Worm (Caenorhabditis elegans) whole organism, L4 larva: ENCODE data around the gene srxa-6.
A peak's percentile ranks its signal among the peaks of the same experiment; 100 is the strongest.

Experiments used
- D1046.2 ChIP-seq: fragments of 200-800 bp; sonication (Bioruptor generic); IDR thresholded peaks from 2 replicates; pipeline ENCODE4 v1.3.6; 2022; ENCODE audit warnings: missing genetic modification characterization, missing compliant biosample characterization
- F37D6.2 ChIP-seq: sonication (generic microtip); optimal IDR thresholded peaks from 2 replicates; lab custom pipeline; 2016; ENCODE audit warnings: mild to moderate bottlenecking, missing genetic modification characterization, missing compliant biosample characterization
- R02D3.7 ChIP-seq: fragments of 150-350 bp; sonication (generic microtip); optimal IDR thresholded peaks from 3 replicates; lab custom pipeline; 2014; ENCODE audit warnings: missing biosample characterization, missing genetic modification characterization
- T20F7.1 ChIP-seq: fragments of 200-800 bp; sonication (Bioruptor generic); optimal IDR thresholded peaks from 2 replicates; lab custom pipeline; 2018; ENCODE audit warnings: mild to moderate bottlenecking, missing genetic modification characterization, missing compliant biosample characterization
- T26A8.4 ChIP-seq: fragments of 200-800 bp; sonication (Bioruptor generic); IDR thresholded peaks from 2 replicates; pipeline ENCODE4 v1.3.6; 2022; ENCODE audit warnings: missing genetic modification characterization, missing compliant biosample characterization
- Y48G9A.11 ChIP-seq: fragments of 200-800 bp; sonication (Bioruptor generic); IDR thresholded peaks from 2 replicates; pipeline ENCODE4 v1.3.6; 2022; ENCODE audit warnings: missing genetic modification reagents, missing genetic modification characterization, missing compliant biosample characterization
- Y5F2A.4 ChIP-seq: fragments of 200-800 bp; sonication (Bioruptor generic); optimal IDR thresholded peaks from 2 replicates; lab custom pipeline; 2018; ENCODE audit warnings: mild to moderate bottlenecking, missing genetic modification characterization, missing compliant biosample characterization
- Y75B8A.6 ChIP-seq: fragments of 200-800 bp; sonication (Bioruptor generic); IDR thresholded peaks from 2 replicates; pipeline ENCODE4 v1.3.6; 2022; ENCODE audit warnings: missing genetic modification reagents, missing genetic modification characterization, missing compliant biosample characterization
- ZK546.5 ChIP-seq, 2 experiments: sonication (generic microtip); optimal IDR thresholded peaks; 2 replicates each; lab custom pipeline; 2017; ENCODE audit warnings: missing biosample characterization in 2 of 2, missing genetic modification characterization in 2 of 2
- aly-2 ChIP-seq: sonication (generic microtip); optimal IDR thresholded peaks from 2 replicates; lab custom pipeline; 2018; ENCODE audit warnings: missing biosample characterization, missing genetic modification characterization
- ama-1 ChIP-seq: fragments of 150-350 bp; optimal IDR thresholded peaks from 2 replicates; lab custom pipeline; 2014; ENCODE audit warnings: inconsistent platforms, mixed read lengths
- ceh-28 ChIP-seq: fragments of 150-350 bp; optimal IDR thresholded peaks from 2 replicates; lab custom pipeline; 2014; ENCODE audit warnings: missing biosample characterization, missing genetic modification reagents, missing genetic modification characterization
- ceh-82 ChIP-seq: sonication (generic microtip); optimal IDR thresholded peaks from 2 replicates; lab custom pipeline; 2017; ENCODE audit warnings: missing biosample characterization, missing genetic modification characterization
- ces-1 ChIP-seq: fragments of 150-350 bp; sonication (generic microtip); optimal IDR thresholded peaks from 4 replicates; lab custom pipeline; 2014; ENCODE audit warnings: missing biosample characterization, missing genetic modification reagents, missing genetic modification characterization
- ctbp-1 ChIP-seq: fragments of 200-800 bp; sonication (Bioruptor generic); IDR thresholded peaks from 2 replicates; pipeline ENCODE4 v1.3.6; 2022; ENCODE audit warnings: missing genetic modification reagents, missing genetic modification characterization, missing compliant biosample characterization
- daf-12 ChIP-seq: fragments of 150-350 bp; optimal IDR thresholded peaks from 2 replicates; lab custom pipeline; 2014; ENCODE audit warnings: missing biosample characterization, missing genetic modification reagents, missing genetic modification characterization
- daf-16 ChIP-seq, 3 experiments: sonication (generic microtip); optimal IDR thresholded peaks; 2 replicates each; lab custom pipeline; 2016 to 2017; ENCODE audit warnings: missing genetic modification characterization in 3 of 3, missing genetic modification reagents in 3 of 3, mild to moderate bottlenecking in 2 of 3, missing compliant biosample characterization in 2 of 3, missing biosample characterization in 1 of 3, moderate library complexity in 1 of 3
- daf-19 ChIP-seq: fragments of 200-800 bp; sonication (Bioruptor generic); conservative IDR thresholded peaks from 2 replicates; pipeline ENCODE4 v1.3.6; 2022; ENCODE audit warnings: missing genetic modification characterization, missing compliant biosample characterization
- daf-8 ChIP-seq: fragments of 200-800 bp; sonication (Bioruptor generic); IDR thresholded peaks from 2 replicates; pipeline ENCODE4 v1.3.6; 2022; ENCODE audit warnings: missing genetic modification characterization, missing compliant biosample characterization
- dmd-6 ChIP-seq: fragments of 200-800 bp; sonication (Bioruptor generic); IDR thresholded peaks from 2 replicates; pipeline ENCODE4 v1.3.6; 2022; ENCODE audit warnings: missing genetic modification reagents, missing genetic modification characterization, missing compliant biosample characterization
- duxl-1 ChIP-seq: sonication (generic microtip); optimal IDR thresholded peaks from 2 replicates; lab custom pipeline; 2016; ENCODE audit warnings: mild to moderate bottlenecking, missing genetic modification characterization, moderate library complexity, missing compliant biosample characterization; ENCODE audit not compliant: poor library complexity
- dve-1 ChIP-seq: sonication (generic microtip); optimal IDR thresholded peaks from 2 replicates; lab custom pipeline; 2017; ENCODE audit warnings: antibody characterized with exemption, mild to moderate bottlenecking, missing genetic modification characterization, missing compliant biosample characterization; ENCODE audit not compliant: insufficient read depth
- egl-43 ChIP-seq: fragments of 200-800 bp; sonication (Bioruptor generic); IDR thresholded peaks from 2 replicates; pipeline ENCODE4 v1.3.6; 2022; ENCODE audit warnings: missing genetic modification reagents, missing genetic modification characterization, missing compliant biosample characterization
- gei-8 ChIP-seq: fragments of 200-800 bp; sonication (Bioruptor generic); optimal IDR thresholded peaks from 2 replicates; lab custom pipeline; 2018; ENCODE audit warnings: mild to moderate bottlenecking, missing genetic modification characterization, missing compliant biosample characterization
- hif-1 ChIP-seq, 2 experiments: sonication (generic microtip); optimal IDR thresholded peaks; 2 replicates each; lab custom pipeline; 2016 to 2017; ENCODE audit warnings: missing compliant biosample characterization in 2 of 2, missing genetic modification characterization in 2 of 2, missing genetic modification reagents in 2 of 2, missing genotype in 2 of 2, mild to moderate bottlenecking in 1 of 2
- hlh-30 ChIP-seq: sonication (generic microtip); optimal IDR thresholded peaks from 2 replicates; lab custom pipeline; 2017; ENCODE audit warnings: antibody characterized with exemption, mild to moderate bottlenecking, missing genetic modification characterization, missing compliant biosample characterization; ENCODE audit not compliant: insufficient read depth
- lim-7 ChIP-seq: fragments of 200-800 bp; sonication (Bioruptor generic); IDR thresholded peaks from 2 replicates; pipeline ENCODE4 v1.3.6; 2022; ENCODE audit warnings: missing genetic modification characterization, missing compliant biosample characterization
- lin-29 ChIP-seq: fragments of 200-800 bp; sonication (Bioruptor generic); IDR thresholded peaks from 2 replicates; pipeline ENCODE4 v1.3.6; 2022; ENCODE audit warnings: missing genetic modification reagents, missing genetic modification characterization, missing compliant biosample characterization
- mdl-1 ChIP-seq, 2 experiments: fragments of 150-350 bp in 1 of 2; sonication (generic microtip) in 1 of 2; optimal IDR thresholded peaks; 2 replicates each; lab custom pipeline; 2014 to 2017; ENCODE audit warnings: missing biosample characterization in 2 of 2, missing genetic modification characterization in 2 of 2
- mes-2 ChIP-seq: sonication (generic microtip); optimal IDR thresholded peaks from 2 replicates; lab custom pipeline; 2016; ENCODE audit warnings: missing genotype, mild to moderate bottlenecking, missing genetic modification characterization, missing compliant biosample characterization; ENCODE audit not compliant: poor library complexity, severe bottlenecking
- mxl-2 ChIP-seq: fragments of 200-800 bp; sonication (Bioruptor generic); conservative IDR thresholded peaks from 2 replicates; pipeline ENCODE4 v1.3.6; 2022; ENCODE audit warnings: missing genetic modification reagents, missing genetic modification characterization, missing compliant biosample characterization
- mxl-3 ChIP-seq: fragments of 200-800 bp; sonication (Bioruptor generic); optimal IDR thresholded peaks from 2 replicates; lab custom pipeline; 2018; ENCODE audit warnings: mild to moderate bottlenecking, missing genetic modification characterization, missing compliant biosample characterization
- nhr-10 ChIP-seq: fragments of 150-350 bp; optimal IDR thresholded peaks from 2 replicates; lab custom pipeline; 2014; ENCODE audit warnings: missing biosample characterization, missing genetic modification characterization
- nhr-102 ChIP-seq: sonication (generic microtip); optimal IDR thresholded peaks from 2 replicates; lab custom pipeline; 2016; ENCODE audit warnings: mild to moderate bottlenecking, missing genetic modification characterization, moderate library complexity, missing compliant biosample characterization
- nhr-237 ChIP-seq: sonication (generic microtip); optimal IDR thresholded peaks from 2 replicates; lab custom pipeline; 2017; ENCODE audit warnings: missing biosample characterization, missing genetic modification characterization
- nhr-41 ChIP-seq: fragments of 200-800 bp; sonication (Bioruptor generic); IDR thresholded peaks from 2 replicates; pipeline ENCODE4 v1.3.6; 2022; ENCODE audit warnings: missing genetic modification reagents, missing genetic modification characterization, missing compliant biosample characterization
- nhr-42 ChIP-seq: fragments of 200-800 bp; sonication (Bioruptor generic); IDR thresholded peaks from 2 replicates; pipeline ENCODE4 v1.3.6; 2022; ENCODE audit warnings: missing genetic modification characterization, missing compliant biosample characterization
- nhr-48 ChIP-seq: sonication (generic microtip); optimal IDR thresholded peaks from 2 replicates; lab custom pipeline; 2016; ENCODE audit warnings: mild to moderate bottlenecking, missing genetic modification characterization, missing compliant biosample characterization
- nhr-76 ChIP-seq: fragments of 150-350 bp; optimal IDR thresholded peaks from 2 replicates; lab custom pipeline; 2014; ENCODE audit warnings: missing biosample characterization, missing genetic modification characterization
- nhr-77 ChIP-seq: fragments of 150-350 bp; optimal IDR thresholded peaks from 2 replicates; lab custom pipeline; 2014; ENCODE audit warnings: missing biosample characterization, missing genetic modification characterization
- pha-4 ChIP-seq, 2 experiments: fragments of 150-350 bp in 1 of 2; fragments of 200-800 bp in 1 of 2; sonication (Bioruptor generic) in 1 of 2; IDR thresholded peaks in 1 of 2; optimal IDR thresholded peaks in 1 of 2; 2 replicates each; pipeline versions ENCODE4 v1.3.6 to Lab custom; 2014 to 2022; ENCODE audit warnings: missing genetic modification characterization in 2 of 2, missing genetic modification reagents in 2 of 2, missing biosample characterization in 1 of 2, missing compliant biosample characterization in 1 of 2
- php-3 ChIP-seq: fragments of 200-800 bp; sonication (Bioruptor generic); IDR thresholded peaks from 2 replicates; pipeline ENCODE4 v1.3.6; 2022; ENCODE audit warnings: missing genetic modification reagents, missing genetic modification characterization, missing compliant biosample characterization
- pqm-1 ChIP-seq: sonication (generic microtip); optimal IDR thresholded peaks from 2 replicates; lab custom pipeline; 2017; ENCODE audit warnings: missing biosample characterization, missing genetic modification characterization
- saeg-2 ChIP-seq: fragments of 200-800 bp; sonication (Bioruptor generic); IDR thresholded peaks from 2 replicates; pipeline ENCODE4 v1.3.6; 2022; ENCODE audit warnings: missing genetic modification reagents, missing genetic modification characterization, missing compliant biosample characterization
- set-16 ChIP-seq: fragments of 200-800 bp; sonication (Bioruptor generic); IDR thresholded peaks from 2 replicates; pipeline ENCODE4 v1.3.6; 2022; ENCODE audit warnings: missing genetic modification reagents, missing genetic modification characterization, missing compliant biosample characterization
- tag-97 ChIP-seq: fragments of 200-800 bp; sonication (Bioruptor generic); IDR thresholded peaks from 2 replicates; pipeline ENCODE4 v1.3.6; 2022; ENCODE audit warnings: missing genetic modification characterization, missing compliant biosample characterization
- tra-1 ChIP-seq: fragments of 200-800 bp; sonication (Bioruptor generic); IDR thresholded peaks from 2 replicates; pipeline ENCODE4 v1.3.6; 2022; ENCODE audit warnings: missing genetic modification reagents, missing genetic modification characterization, missing compliant biosample characterization
- zag-1 ChIP-seq: fragments of 150-350 bp; optimal IDR thresholded peaks from 2 replicates; lab custom pipeline; 2014; ENCODE audit warnings: missing biosample characterization, missing genetic modification characterization
- zip-2 ChIP-seq: fragments of 150-350 bp; optimal IDR thresholded peaks from 2 replicates; lab custom pipeline; 2014; ENCODE audit warnings: missing biosample characterization, missing genetic modification characterization
- ztf-7 ChIP-seq: fragments of 150-350 bp; optimal IDR thresholded peaks from 2 replicates; lab custom pipeline; 2014; ENCODE audit warnings: missing biosample characterization, missing genetic modification characterization

srxa-6 gene

DNA sequence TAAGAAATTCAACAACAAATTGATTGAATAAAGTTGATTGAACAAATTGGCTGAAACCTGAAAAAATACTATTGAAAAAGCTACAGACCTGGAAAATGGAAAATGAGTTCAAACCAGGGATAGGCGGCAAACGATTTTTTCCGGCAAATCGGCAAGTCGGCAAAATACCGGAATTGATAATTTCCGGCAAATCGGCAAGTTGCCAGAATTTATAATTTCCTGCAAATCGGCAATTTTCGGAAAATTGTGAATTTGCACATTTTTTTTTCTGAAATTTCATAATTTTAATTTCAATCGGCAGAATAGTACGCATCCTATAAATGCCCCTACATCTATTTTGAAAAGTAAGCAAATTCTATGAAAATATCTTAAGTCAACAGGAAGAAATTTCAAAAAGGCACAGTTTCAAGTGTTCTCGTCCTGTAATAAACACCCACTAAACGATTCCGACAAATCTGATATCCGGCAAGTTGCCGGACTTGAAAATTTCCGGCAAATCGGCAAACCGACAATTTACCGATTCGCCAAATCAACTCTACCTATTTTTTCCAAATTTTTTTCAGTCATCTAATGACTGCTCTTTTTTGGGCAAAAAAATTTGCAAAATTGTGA is 17.8 kb upstream of the srxa-6 start (continued):
- TF ChIP-seq nhr-237 (tag; lab: Kevin White, UChicago) (no peak), lin-29 (no peak), duxl-1 (no peak), nhr-42 (GFP tag; lab: Robert Waterston, UW) (no peak), T20F7.1 (GFP tag; lab: Kevin White, UChicago) (no peak), nhr-76 (no peak), R02D3.7 (tag; lab: Kevin White, UChicago) (no peak), lim-7 (GFP tag; lab: Robert Waterston, UW) (no peak), pqm-1 (tag; lab: Kevin White, UChicago) (no peak), pha-4 (GFP tag; IDR thresholded peaks at IDR 0.05; lab: Robert Waterston, UW) (no peak), pha-4 (tag; optimal IDR thresholded peaks at IDR 0.05; lab: Kevin White, UChicago) (no peak), nhr-10 (no peak), gei-8 (GFP tag; lab: Kevin White, UChicago) (no peak), zag-1 (no peak), nhr-77 (tag; lab: Kevin White, UChicago) (no peak), T26A8.4 (peak; percentile 55), ZK546.5 (tag; optimal IDR thresholded peaks at IDR 0.05; lab: Kevin White, UChicago) (no peak), mxl-3 (GFP tag; lab: Kevin White, UChicago) (no peak), set-16 (GFP tag; lab: Robert Waterston, UW) (no peak), zip-2 (tag; lab: Kevin White, UChicago) (no peak), dmd-6 (0 out of 2 replicates have a peak, but pooled peaks have one; percentile 13), hlh-30 (tag; lab: Kevin White, UChicago) (no peak), nhr-48 (tag; lab: Kevin White, UChicago) (peak; percentile 4), ztf-7 (tag; lab: Kevin White, UChicago) (no peak), mes-2 (tag; lab: Kevin White, UChicago) (peak; percentile 9), ama-1 (lab: Kevin White, UChicago) (peak; percentile 64), mxl-2 (no peak), ces-1 (GFP tag; lab: Kevin White, UChicago) (no peak), mdl-1 (tag; optimal IDR thresholded peaks at IDR 0.05; lab: Kevin White, UChicago) (no peak), egl-43 (GFP tag; lab: Robert Waterston, UW) (no peak), ceh-82 (tag; lab: Kevin White, UChicago) (no peak), nhr-102 (no peak), D1046.2 (GFP tag; lab: Robert Waterston, UW) (no peak), tra-1 (GFP tag; lab: Robert Waterston, UW) (no peak), daf-16 (GFP tag; optimal IDR thresholded peaks at IDR 0.05; lab: Kevin White, UChicago) (peak in 1 of 2 experiments; percentile 63), daf-16 (tag; optimal IDR thresholded peaks at IDR 0.05; lab: Kevin White, UChicago) (no peak), php-3 (GFP tag; lab: Robert Waterston, UW) (no peak), daf-19 (GFP tag; lab: Robert Waterston, UW) (no peak), Y5F2A.4 (GFP tag; lab: Kevin White, UChicago) (no peak), Y75B8A.6 (GFP tag; lab: Robert Waterston, UW) (0 out of 2 replicates have a peak, but pooled peaks have one; percentile 13), daf-8 (GFP tag; lab: Robert Waterston, UW) (no peak), ctbp-1 (no peak), aly-2 (tag; lab: Kevin White, UChicago) (no peak), tag-97 (GFP tag; lab: Robert Waterston, UW) (no peak), nhr-41 (no peak), daf-12 (no peak), Y48G9A.11 (GFP tag; lab: Robert Waterston, UW) (no peak), saeg-2 (GFP tag; lab: Robert Waterston, UW) (no peak), F37D6.2 (no peak), dve-1 (tag; lab: Kevin White, UChicago) (no peak), hif-1 (tag; optimal IDR thresholded peaks at IDR 0.05; lab: Kevin White, UChicago) (peak in 1 of 2 experiments; percentile 45), ceh-28 (no peak)
